Fruit fly (Drosophila melanogaster) whole organism, embryonic: ENCODE measurements around the gene grsm.

Source experiments
- ATbp ChIP-seq: fragments of 200-800 bp; sonication (Bioruptor generic); optimal IDR thresholded peaks from 2 replicates; lab custom pipeline; 2017; ENCODE audit warnings: missing biosample characterization, mild to moderate bottlenecking, missing genetic modification characterization, missing genetic modification reagents
- Adf1 ChIP-seq: fragments of 200-800 bp; sonication (Bioruptor generic); IDR thresholded peaks from 2 replicates; pipeline ENCODE4 v1.3.6; 2022; ENCODE audit warnings: missing biosample characterization, missing genetic modification characterization
- Aef1 ChIP-seq: fragments of 200-800 bp; sonication (Bioruptor generic); IDR thresholded peaks from 3 replicates; pipeline ENCODE4 v1.3.6; 2022; ENCODE audit warnings: missing biosample characterization, missing genetic modification characterization
- CG10147 ChIP-seq: fragments of 200-800 bp; sonication (Bioruptor generic); optimal IDR thresholded peaks from 2 replicates; lab custom pipeline; 2019; ENCODE audit warnings: missing biosample characterization, mild to moderate bottlenecking, missing genetic modification characterization, moderate library complexity
- CG10462 ChIP-seq: fragments of 200-800 bp; sonication (Bioruptor generic); optimal IDR thresholded peaks from 2 replicates; lab custom pipeline; 2016; ENCODE audit warnings: missing biosample characterization, missing genetic modification characterization
- CG11247 ChIP-seq: fragments of 200-800 bp; sonication (Bioruptor generic); IDR thresholded peaks from 2 replicates; pipeline ENCODE4 v1.3.6; 2022; ENCODE audit warnings: missing biosample characterization, missing genetic modification characterization
- CG11456 ChIP-seq: fragments of 200-800 bp; sonication (Bioruptor generic); IDR thresholded peaks from 3 replicates; pipeline ENCODE4 v1.3.6; 2022; ENCODE audit warnings: missing biosample characterization, missing genetic modification characterization
- CG11504 ChIP-seq: fragments of 200-800 bp; sonication (Bioruptor generic); optimal IDR thresholded peaks from 3 replicates; lab custom pipeline; 2019; ENCODE audit warnings: missing biosample characterization, mild to moderate bottlenecking, missing genetic modification characterization, moderate library complexity
- CG12219 ChIP-seq: fragments of 200-800 bp; sonication (Bioruptor generic); optimal IDR thresholded peaks from 3 replicates; lab custom pipeline; 2018; ENCODE audit warnings: missing biosample characterization, mild to moderate bottlenecking, missing genetic modification characterization
- CG14014 ChIP-seq: fragments of 200-800 bp; sonication (Bioruptor generic); IDR thresholded peaks from 2 replicates; pipeline ENCODE4 v1.3.6; 2022; ENCODE audit warnings: missing biosample characterization, missing genetic modification characterization
- CG15269 ChIP-seq: fragments of 200-800 bp; sonication (Bioruptor generic); optimal IDR thresholded peaks from 2 replicates; lab custom pipeline; 2018; ENCODE audit warnings: missing biosample characterization, mild to moderate bottlenecking, missing genetic modification characterization, moderate library complexity
- CG1647 ChIP-seq: fragments of 200-800 bp; sonication (Bioruptor generic); optimal IDR thresholded peaks from 3 replicates; lab custom pipeline; 2016; ENCODE audit warnings: missing biosample characterization, missing genetic modification characterization
- CG17385 ChIP-seq: fragments of 200-800 bp; sonication (Bioruptor generic); optimal IDR thresholded peaks from 3 replicates; lab custom pipeline; 2018; ENCODE audit warnings: missing biosample characterization, mild to moderate bottlenecking, missing genetic modification characterization
- CG2678 ChIP-seq: fragments of 200-800 bp; sonication (Bioruptor generic); optimal IDR thresholded peaks from 3 replicates; lab custom pipeline; 2019; ENCODE audit warnings: missing biosample characterization, mild to moderate bottlenecking, missing genetic modification characterization, moderate library complexity
- CG3281 ChIP-seq: fragments of 200-800 bp; sonication (Bioruptor generic); optimal IDR thresholded peaks from 3 replicates; lab custom pipeline; 2017; ENCODE audit warnings: missing biosample characterization, mild to moderate bottlenecking, missing genetic modification characterization
- CG3726 ChIP-seq: fragments of 200-800 bp; sonication (Bioruptor generic); IDR thresholded peaks from 3 replicates; pipeline ENCODE4, ENCODE4 v1.3.6; 2022; ENCODE audit warnings: missing biosample characterization, missing genetic modification characterization
- CG3847 ChIP-seq: fragments of 200-800 bp; sonication (Bioruptor generic); IDR thresholded peaks from 2 replicates; pipeline ENCODE4 v1.3.6; 2022; ENCODE audit warnings: missing biosample characterization, missing genetic modification characterization
- CG4730 ChIP-seq: fragments of 200-800 bp; sonication (Bioruptor generic); IDR thresholded peaks from 2 replicates; pipeline ENCODE4 v1.3.6; 2022; ENCODE audit warnings: missing biosample characterization, missing genetic modification characterization
- CG5180 ChIP-seq: fragments of 200-800 bp; sonication (Bioruptor generic); optimal IDR thresholded peaks from 3 replicates; lab custom pipeline; 2017; ENCODE audit warnings: missing biosample characterization, missing genetic modification characterization, mild to moderate bottlenecking, moderate library complexity, missing genetic modification reagents
- CG5953 ChIP-seq: fragments of 200-800 bp; sonication (Bioruptor generic); IDR thresholded peaks from 2 replicates; pipeline ENCODE4 v1.3.6; 2022; ENCODE audit warnings: missing biosample characterization, missing genetic modification characterization
- CG6765 ChIP-seq: fragments of 200-800 bp; sonication (Bioruptor generic); optimal IDR thresholded peaks from 3 replicates; lab custom pipeline; 2017; ENCODE audit warnings: missing biosample characterization, mild to moderate bottlenecking, missing genetic modification characterization
- CG7839 ChIP-seq: fragments of 200-800 bp; sonication (Bioruptor generic); optimal IDR thresholded peaks from 3 replicates; lab custom pipeline; 2018; ENCODE audit warnings: missing biosample characterization, mild to moderate bottlenecking, missing genetic modification characterization, moderate library complexity
- CG8388 ChIP-seq: fragments of 200-800 bp; sonication (Bioruptor generic); optimal IDR thresholded peaks from 2 replicates; lab custom pipeline; 2019; ENCODE audit warnings: missing biosample characterization, mild to moderate bottlenecking, missing genetic modification characterization, moderate library complexity
- CG8478 ChIP-seq: fragments of >200 bp; optimal IDR thresholded peaks from 2 replicates; lab custom pipeline; 2018
- CG9727 ChIP-seq: fragments of 200-800 bp; sonication (Bioruptor generic); optimal IDR thresholded peaks from 3 replicates; lab custom pipeline; 2017; ENCODE audit warnings: missing biosample characterization, mild to moderate bottlenecking, missing genetic modification characterization
- CG9797 ChIP-seq: fragments of 200-800 bp; sonication (Bioruptor generic); optimal IDR thresholded peaks from 3 replicates; lab custom pipeline; 2018; ENCODE audit warnings: missing biosample characterization, mild to moderate bottlenecking, missing genetic modification characterization
- CG9932 ChIP-seq: fragments of 200-800 bp; sonication (Bioruptor generic); IDR thresholded peaks from 2 replicates; pipeline ENCODE4 v1.3.6; 2022; ENCODE audit warnings: missing biosample characterization, missing genetic modification characterization
- D19A ChIP-seq: fragments of 200-800 bp; optimal IDR thresholded peaks from 3 replicates; lab custom pipeline; 2019; ENCODE audit warnings: missing biosample characterization, mild to moderate bottlenecking, missing genetic modification characterization, moderate library complexity
- Dll ChIP-seq: fragments of 200-800 bp; sonication (Bioruptor generic); IDR thresholded peaks from 4 replicates; pipeline ENCODE4 v1.3.6; 2022; ENCODE audit warnings: missing biosample characterization, missing genetic modification characterization; ENCODE audit not compliant: partially characterized antibody
- Doc2 ChIP-seq: fragments of 200-800 bp; sonication (Bioruptor generic); IDR thresholded peaks from 2 replicates; pipeline ENCODE4 v1.3.6; 2022; ENCODE audit warnings: missing biosample characterization, missing genetic modification characterization
- Ets65A ChIP-seq: fragments of 200-800 bp; sonication (Bioruptor generic); peaks from one replicate; lab custom pipeline; 2016; ENCODE audit warnings: missing biosample characterization, missing genetic modification characterization
- Lim3 ChIP-seq: fragments of 200-800 bp; sonication (Bioruptor generic); IDR thresholded peaks from 2 replicates; pipeline ENCODE4 v1.3.6; 2022; ENCODE audit warnings: missing biosample characterization, missing genetic modification characterization
- Med ChIP-seq: fragments of 200-800 bp; sonication (Bioruptor generic); peaks from one replicate; lab custom pipeline; 2016; ENCODE audit warnings: missing biosample characterization, missing genetic modification characterization, mild to moderate bottlenecking, inconsistent platforms, moderate library complexity
- Optix ChIP-seq: fragments of 200-800 bp; sonication (Bioruptor generic); IDR thresholded peaks from 3 replicates; pipeline ENCODE4 v1.3.6; 2022; ENCODE audit warnings: missing biosample characterization, missing genetic modification characterization
- Taf1 ChIP-seq: fragments of 200-800 bp; sonication (Bioruptor generic); IDR thresholded peaks from 2 replicates; pipeline ENCODE4 v1.3.6; 2022; ENCODE audit warnings: missing biosample characterization, missing genetic modification characterization
- bbx ChIP-seq: fragments of 200-800 bp; sonication (Bioruptor generic); IDR thresholded peaks from 2 replicates; pipeline ENCODE4 v1.3.6; 2022; ENCODE audit warnings: missing biosample characterization, missing genetic modification characterization; ENCODE audit not compliant: partially characterized antibody
- cg ChIP-seq: fragments of 200-800 bp; sonication (Bioruptor generic); optimal IDR thresholded peaks from 3 replicates; lab custom pipeline; 2019; ENCODE audit warnings: missing biosample characterization, mild to moderate bottlenecking, missing genetic modification characterization, moderate library complexity
- crc ChIP-seq: fragments of 200-800 bp; sonication (Bioruptor generic); optimal IDR thresholded peaks from 2 replicates; lab custom pipeline; 2016; ENCODE audit warnings: missing biosample characterization, missing genetic modification characterization
- gro ChIP-seq: fragments of 200-800 bp; sonication (Bioruptor generic); optimal IDR thresholded peaks from 2 replicates; lab custom pipeline; 2016; ENCODE audit warnings: missing biosample characterization, missing genetic modification characterization
- hbn ChIP-seq: fragments of 200-800 bp; sonication (Bioruptor generic); IDR thresholded peaks from 2 replicates; pipeline ENCODE4 v1.3.6; 2022; ENCODE audit warnings: missing biosample characterization, missing genetic modification characterization; ENCODE audit not compliant: partially characterized antibody
- jigr1 ChIP-seq: fragments of 200-800 bp; sonication (Bioruptor generic); IDR thresholded peaks from 3 replicates; pipeline ENCODE4 v1.3.6; 2022; ENCODE audit warnings: missing biosample characterization, missing genetic modification characterization
- knrl ChIP-seq: fragments of 200-800 bp; sonication (Bioruptor generic); IDR thresholded peaks from 3 replicates; pipeline ENCODE4 v1.3.6; 2022; ENCODE audit warnings: missing biosample characterization, missing genetic modification characterization; ENCODE audit not compliant: partially characterized antibody
- odd ChIP-seq: fragments of 200-800 bp; sonication (Bioruptor generic); optimal IDR thresholded peaks from 2 replicates; lab custom pipeline; 2017; ENCODE audit warnings: missing biosample characterization, mild to moderate bottlenecking, missing genetic modification characterization
- pb ChIP-seq: fragments of 200-800 bp; sonication (Bioruptor generic); optimal IDR thresholded peaks from 3 replicates; lab custom pipeline; 2016; ENCODE audit warnings: missing biosample characterization, missing genetic modification characterization
- sens ChIP-seq: fragments of 200-800 bp; sonication (Bioruptor generic); peaks from one replicate; lab custom pipeline; 2016; ENCODE audit warnings: missing biosample characterization, missing genetic modification characterization
- sim ChIP-seq: fragments of 200-800 bp; sonication (Bioruptor generic); IDR thresholded peaks from 2 replicates; pipeline ENCODE4 v1.3.6; 2022; ENCODE audit warnings: missing biosample characterization, missing genetic modification characterization
- slbo ChIP-seq: fragments of 200-800 bp; sonication (Bioruptor generic); IDR thresholded peaks from 2 replicates; pipeline ENCODE4 v1.3.6; 2022; ENCODE audit warnings: missing biosample characterization, missing genetic modification characterization
- ssp ChIP-seq: fragments of 200-800 bp; sonication (Bioruptor generic); IDR thresholded peaks from 2 replicates; pipeline ENCODE4 v1.3.6; 2022; ENCODE audit warnings: missing biosample characterization, missing genetic modification characterization
- tx ChIP-seq: fragments of 200-800 bp; sonication (Bioruptor generic); optimal IDR thresholded peaks from 2 replicates; lab custom pipeline; 2016; ENCODE audit warnings: missing biosample characterization, missing genetic modification characterization
- vnd ChIP-seq: fragments of 200-800 bp; sonication (Bioruptor generic); IDR thresholded peaks from 3 replicates; pipeline ENCODE4 v1.3.6; 2022; ENCODE audit warnings: missing biosample characterization, missing genetic modification characterization; ENCODE audit not compliant: partially characterized antibody
- yki ChIP-seq: fragments of >200 bp; optimal IDR thresholded peaks from 3 replicates; lab custom pipeline; 2018
- zfh2 ChIP-seq: fragments of 200-800 bp; sonication (Bioruptor generic); optimal IDR thresholded peaks from 2 replicates; lab custom pipeline; 2016; ENCODE audit warnings: missing biosample characterization, missing genetic modification characterization

Gene grsm

dm6 chr3R:13012351-13012750, 44.8 kb upstream of the grsm start (continued):
- TF ChIP-seq odd (GFP tag; lab: Kevin White, UChicago) (peak; percentile 7), CG12219 (GFP tag; lab: Kevin White, UChicago) (no peak), CG8388 (GFP tag; lab: Kevin White, UChicago) (no peak), Ets65A (GFP tag; lab: Kevin White, UChicago) (peak; percentile 62), Optix (GFP tag; lab: Robert Waterston, UW) (peak; percentile 71; the same call in 2 of the 3 replicates), CG11456 (GFP tag; lab: Robert Waterston, UW) (peak; percentile 73), CG15269 (tag; lab: Kevin White, UChicago) (no peak), Doc2 (GFP tag; lab: Robert Waterston, UW) (no peak), Dll (GFP tag; lab: Robert Waterston, UW) (no peak), CG5953 (0 out of 2 replicates have a peak, but pooled peaks have one; percentile 24), CG3726 (no peak), CG9932 (GFP tag; lab: Robert Waterston, UW) (peak; percentile 67), D19A (tag; lab: Kevin White, UChicago) (peak; percentile 53), CG17385 (GFP tag; lab: Kevin White, UChicago) (peak; percentile 41), gro (GFP tag; lab: Kevin White, UChicago) (peak; percentile 61), CG4730 (GFP tag; lab: Robert Waterston, UW) (0 out of 2 replicates have a peak, but pooled peaks have one; percentile 31), sens (GFP tag; lab: Kevin White, UChicago) (peak; percentile 84), CG10462 (GFP tag; lab: Kevin White, UChicago) (no peak), Lim3 (GFP tag; lab: Robert Waterston, UW) (no peak), zfh2 (GFP tag; lab: Kevin White, UChicago) (peak; percentile 78), tx (GFP tag; lab: Kevin White, UChicago) (peak; percentile 21), bbx (GFP tag; lab: Robert Waterston, UW) (0 out of 2 replicates have a peak, but pooled peaks have one; percentile 17), CG9797 (GFP tag; lab: Kevin White, UChicago) (no peak), ATbp (GFP tag; lab: Kevin White, UChicago) (peak; percentile 17), CG3847 (GFP tag; lab: Robert Waterston, UW) (peak; percentile 52), cg (GFP tag; lab: Kevin White, UChicago) (peak; percentile 77), CG11247 (GFP tag; lab: Robert Waterston, UW) (peak; percentile 65), pb (GFP tag; lab: Kevin White, UChicago) (peak; percentile 14), CG14014 (GFP tag; lab: Robert Waterston, UW) (0 out of 2 replicates have a peak, but pooled peaks have one; percentile 41), crc (peak; percentile 54), CG2678 (tag; lab: Kevin White, UChicago) (peak; percentile 57), jigr1 (no peak), CG9727 (peak; percentile 44), CG6765 (peak; percentile 46), CG3281 (GFP tag; lab: Kevin White, UChicago) (peak; percentile 30), slbo (peak; percentile 84), CG10147 (GFP tag; lab: Kevin White, UChicago) (peak; percentile 43), CG5180 (peak; percentile 74), Taf1 (GFP tag; lab: Robert Waterston, UW) (no peak), vnd (no peak), sim (GFP tag; lab: Robert Waterston, UW) (0 out of 2 replicates have a peak, but pooled peaks have one; percentile 30), hbn (GFP tag; lab: Robert Waterston, UW) (no peak), ssp (GFP tag; lab: Robert Waterston, UW) (peak; percentile 27; the same call in 1 of the 2 replicates), Med (GFP tag; lab: Kevin White, UChicago) (peak; percentile 96), CG8478 (lab: Kevin White, UChicago) (peak; percentile 89), Aef1 (GFP tag; lab: Robert Waterston, UW) (peak; percentile 91), yki (lab: Kevin White, UChicago) (no peak), Adf1 (peak; percentile 27), CG7839 (tag; lab: Kevin White, UChicago) (peak; percentile 56), knrl (GFP tag; lab: Robert Waterston, UW) (peak; percentile 16; the same call in 1 of the 3 replicates), CG1647 (peak; percentile 66), CG11504 (tag; lab: Kevin White, UChicago) (peak; percentile 71)
